Fruit fly (Drosophila melanogaster) whole organism, wandering third instar larva: ENCODE data around the gene escl.

Experiments used
- Dfd ChIP-seq: fragments of >200 bp; optimal IDR thresholded peaks from 2 replicates; lab custom pipeline; 2017; ENCODE audit warnings: missing biosample characterization, missing genetic modification characterization
- Hr78 ChIP-seq: fragments of >200 bp; optimal IDR thresholded peaks from 2 replicates; lab custom pipeline; 2017; ENCODE audit warnings: missing biosample characterization, missing genetic modification characterization
- Hr83 ChIP-seq: fragments of 200-300 bp; sonication (Bioruptor generic); optimal IDR thresholded peaks from 2 replicates; lab custom pipeline; 2016; ENCODE audit warnings: missing biosample characterization, mild to moderate bottlenecking, missing genetic modification characterization, moderate library complexity; ENCODE audit not compliant: poor library complexity, severe bottlenecking
- OdsH ChIP-seq: fragments of 200-800 bp; sonication (Bioruptor generic); optimal IDR thresholded peaks from 2 replicates; lab custom pipeline; 2016; ENCODE audit warnings: missing biosample characterization, mild to moderate bottlenecking, missing genetic modification characterization
- Rel ChIP-seq, 2 experiments: fragments of 200-800 bp; sonication (Bioruptor generic) in 1 of 2; optimal IDR thresholded peaks; 2 replicates in 1 of 2; 3 replicates in 1 of 2; lab custom pipeline; 2016 to 2019; ENCODE audit warnings: mild to moderate bottlenecking in 2 of 2, missing biosample characterization in 2 of 2, missing genetic modification characterization in 2 of 2, moderate library complexity in 1 of 2
- foxo ChIP-seq, 2 experiments: fragments of 200-800 bp; sonication (Bioruptor generic); optimal IDR thresholded peaks; 2 replicates in 1 of 2; 3 replicates in 1 of 2; lab custom pipeline; 2016 to 2017; ENCODE audit warnings: missing biosample characterization in 2 of 2, missing genetic modification characterization in 2 of 2
- fru ChIP-seq: fragments of 200-800 bp; sonication (Bioruptor generic); optimal IDR thresholded peaks from 3 replicates; lab custom pipeline; 2016; ENCODE audit warnings: missing biosample characterization, mild to moderate bottlenecking, missing genetic modification characterization
- h ChIP-seq: fragments of 200-800 bp; sonication (Bioruptor generic); optimal IDR thresholded peaks from 3 replicates; lab custom pipeline; 2016; ENCODE audit warnings: missing biosample characterization, mild to moderate bottlenecking, missing genetic modification characterization
- lola ChIP-seq: fragments of >200 bp; optimal IDR thresholded peaks from 2 replicates; lab custom pipeline; 2017; ENCODE audit warnings: missing biosample characterization, missing genetic modification characterization
- psq ChIP-seq: fragments of 200-800 bp; sonication (Bioruptor generic); optimal IDR thresholded peaks from 3 replicates; lab custom pipeline; 2017; ENCODE audit warnings: missing biosample characterization, mild to moderate bottlenecking, missing genetic modification characterization, moderate library complexity
- sage ChIP-seq: fragments of 200-800 bp; sonication (Bioruptor generic); optimal IDR thresholded peaks from 2 replicates; lab custom pipeline; 2016; ENCODE audit warnings: missing biosample characterization, mild to moderate bottlenecking, missing genetic modification characterization

- no peak for TF ChIP-seq psq (GFP tag; lab: Kevin White, UChicago)
- TF ChIP-seq foxo (GFP tag; optimal IDR thresholded peaks at IDR 0.05; lab: Kevin White, UChicago), result no peak
- TF ChIP-seq h (GFP tag; lab: Kevin White, UChicago), result no peak
- TF ChIP-seq OdsH (GFP tag; lab: Kevin White, UChicago), result no peak
- TF ChIP-seq Dfd, result no peak
- TF ChIP-seq lola (GFP tag; lab: Kevin White, UChicago), result no peak
- no peak for TF ChIP-seq fru (GFP tag; lab: Kevin White, UChicago)
- no peak for TF ChIP-seq Hr78 (GFP tag; lab: Kevin White, UChicago)
- TF ChIP-seq sage (GFP tag; lab: Kevin White, UChicago), result no peak
- no peak for TF ChIP-seq Hr83 (GFP tag; lab: Kevin White, UChicago)
- TF ChIP-seq Rel (GFP tag; optimal IDR thresholded peaks at IDR 0.05; lab: Kevin White, UChicago), result no peak
- TF ChIP-seq Rel (tag; optimal IDR thresholded peaks at IDR 0.05; lab: Kevin White, UChicago), result no peak
Measured at dm6 chr2L:12007853-12008252, 17.1 kb downstream of the escl start, which contains the start of gene Rh5.
